Worm (Caenorhabditis elegans) whole organism, L2 larva: Measurements from ENCODE around the gene epic-2.

Experiments
- Y55F3AM.14 ChIP-seq: fragments of 200-800 bp; sonication (Bioruptor generic); optimal IDR thresholded peaks from 2 replicates; lab custom pipeline; 2018; ENCODE audit warnings: mild to moderate bottlenecking, missing genetic modification characterization, missing compliant biosample characterization
- ZK546.5 ChIP-seq: sonication (generic microtip); optimal IDR thresholded peaks from 2 replicates; lab custom pipeline; 2017; ENCODE audit warnings: missing biosample characterization, missing genetic modification characterization
- ama-1 ChIP-seq: fragments of 150-350 bp; optimal IDR thresholded peaks from 2 replicates; lab custom pipeline; 2018; ENCODE audit warnings: inconsistent platforms
- blmp-1 ChIP-seq: sonication (generic microtip); optimal IDR thresholded peaks from 2 replicates; lab custom pipeline; 2017; ENCODE audit warnings: missing genetic modification characterization, mild to moderate bottlenecking, missing compliant biosample characterization, antibody characterized with exemption, moderate library complexity; ENCODE audit not compliant: insufficient read depth
- ceh-16 ChIP-seq: fragments of 150-350 bp; optimal IDR thresholded peaks from 2 replicates; lab custom pipeline; 2014; ENCODE audit warnings: missing biosample characterization, missing genetic modification characterization
- ceh-82 ChIP-seq: fragments of 150-350 bp; optimal IDR thresholded peaks from 2 replicates; lab custom pipeline; 2014; ENCODE audit warnings: missing biosample characterization, missing genetic modification characterization
- dmd-4 ChIP-seq: sonication (generic microtip); optimal IDR thresholded peaks from 2 replicates; lab custom pipeline; 2017; ENCODE audit warnings: missing biosample characterization, missing genetic modification characterization
- elt-1 ChIP-seq: fragments of 150-350 bp; optimal IDR thresholded peaks from 2 replicates; lab custom pipeline; 2014; ENCODE audit warnings: missing biosample characterization, missing genetic modification characterization
- fos-1 ChIP-seq: fragments of 150-350 bp; optimal IDR thresholded peaks from 2 replicates; lab custom pipeline; 2014; ENCODE audit warnings: missing biosample characterization, missing genetic modification characterization
- lin-13 ChIP-seq: fragments of 150-350 bp; optimal IDR thresholded peaks from 2 replicates; lab custom pipeline; 2014; ENCODE audit warnings: missing biosample characterization, missing genetic modification reagents, missing genetic modification characterization
- lin-39 ChIP-seq: fragments of 150-350 bp; optimal IDR thresholded peaks from 2 replicates; lab custom pipeline; 2014; ENCODE audit warnings: missing biosample characterization, missing genetic modification reagents, missing genetic modification characterization
- mbf-1 ChIP-seq: sonication (generic microtip); optimal IDR thresholded peaks from 2 replicates; lab custom pipeline; 2017; ENCODE audit warnings: missing biosample characterization, missing genetic modification characterization
- nhr-11 ChIP-seq: fragments of 150-350 bp; optimal IDR thresholded peaks from 2 replicates; lab custom pipeline; 2014; ENCODE audit warnings: missing biosample characterization, missing genetic modification characterization
- nhr-12 ChIP-seq: fragments of 150-350 bp; optimal IDR thresholded peaks from 2 replicates; lab custom pipeline; 2014; ENCODE audit warnings: missing biosample characterization, missing genetic modification characterization
- nhr-21 ChIP-seq: fragments of 150-350 bp; optimal IDR thresholded peaks from 2 replicates; lab custom pipeline; 2014; ENCODE audit warnings: missing biosample characterization, missing genetic modification characterization
- nhr-23 ChIP-seq: fragments of 150-350 bp; optimal IDR thresholded peaks from 2 replicates; lab custom pipeline; 2014; ENCODE audit warnings: missing biosample characterization, missing genetic modification reagents, missing genetic modification characterization
- nhr-237 ChIP-seq: fragments of 150-350 bp; optimal IDR thresholded peaks from 2 replicates; lab custom pipeline; 2014; ENCODE audit warnings: missing biosample characterization, missing genetic modification characterization
- nhr-25 ChIP-seq: fragments of 150-350 bp; sonication (generic microtip); optimal IDR thresholded peaks from 3 replicates; lab custom pipeline; 2014; ENCODE audit warnings: missing biosample characterization, missing genetic modification characterization
- nhr-77 ChIP-seq: fragments of 150-350 bp; optimal IDR thresholded peaks from 2 replicates; lab custom pipeline; 2014; ENCODE audit warnings: missing biosample characterization, missing genetic modification characterization
- peb-1 ChIP-seq: fragments of 150-350 bp; optimal IDR thresholded peaks from 2 replicates; lab custom pipeline; 2014; ENCODE audit warnings: missing biosample characterization, missing genetic modification characterization
- sem-4 ChIP-seq: fragments of 150-350 bp; optimal IDR thresholded peaks from 2 replicates; lab custom pipeline; 2014; ENCODE audit warnings: missing biosample characterization, missing genetic modification reagents, missing genetic modification characterization
- sma-3 ChIP-seq: sonication (generic microtip); optimal IDR thresholded peaks from 2 replicates; lab custom pipeline; 2016; ENCODE audit warnings: missing genetic modification reagents, missing genetic modification characterization, missing compliant biosample characterization
- unc-55 ChIP-seq: fragments of 150-350 bp; sonication (generic microtip); optimal IDR thresholded peaks from 3 replicates; lab custom pipeline; 2014; ENCODE audit warnings: missing biosample characterization, missing genetic modification reagents, missing genetic modification characterization
- ztf-1 ChIP-seq: fragments of 200-800 bp; sonication (Bioruptor generic); conservative IDR thresholded peaks from 2 replicates; pipeline ENCODE4 v1.3.6; 2022; ENCODE audit warnings: missing genetic modification characterization, missing compliant biosample characterization
- ztf-11 ChIP-seq: sonication (generic microtip); optimal IDR thresholded peaks from 2 replicates; lab custom pipeline; 2017; ENCODE audit warnings: missing biosample characterization, missing genetic modification characterization
- ztf-4 ChIP-seq: fragments of 150-350 bp; optimal IDR thresholded peaks from 2 replicates; lab custom pipeline; 2014; ENCODE audit warnings: missing biosample characterization, missing genetic modification characterization

Gene epic-2

ce11 chrIV:1769074-1769473, 48.5 kb downstream of the epic-2 start:
- TF ChIP-seq peb-1 (no peak), nhr-77 (tag; lab: Kevin White, UChicago) (no peak), lin-39 (tag; lab: Kevin White, UChicago) (no peak), unc-55 (GFP tag; lab: Kevin White, UChicago) (no peak), ztf-11 (tag; lab: Kevin White, UChicago) (no peak), nhr-237 (no peak), sma-3 (GFP tag; lab: Kevin White, UChicago) (no peak), ama-1 (lab: Kevin White, UChicago) (no peak), ceh-82 (tag; lab: Kevin White, UChicago) (no peak), nhr-12 (tag; lab: Kevin White, UChicago) (no peak), ceh-16 (tag; lab: Kevin White, UChicago) (no peak), nhr-11 (tag; lab: Kevin White, UChicago) (no peak), lin-13 (GFP tag; lab: Kevin White, UChicago) (no peak), fos-1 (tag; lab: Kevin White, UChicago) (no peak), mbf-1 (tag; lab: Kevin White, UChicago) (no peak), nhr-21 (tag; lab: Kevin White, UChicago) (no peak), sem-4 (tag; lab: Kevin White, UChicago) (no peak)

ce11 chrIV:1771843-1772242, 51.3 kb downstream of the epic-2 start, which contains the start of gene Y41D4A.1:
TSS of gene Y41D4A.1 (plus strand) at chrIV:1772143.
- no peak for TF ChIP-seq blmp-1 (tag; lab: Kevin White, UChicago)
- no peak for TF ChIP-seq nhr-237
- no peak for TF ChIP-seq nhr-25 (tag; lab: Kevin White, UChicago)
- no peak for TF ChIP-seq dmd-4
- no peak for TF ChIP-seq nhr-11 (tag; lab: Kevin White, UChicago)
- no peak for TF ChIP-seq sem-4 (tag; lab: Kevin White, UChicago)
- TF ChIP-seq peb-1, result no peak
- TF ChIP-seq unc-55 (GFP tag; lab: Kevin White, UChicago), result no peak
- TF ChIP-seq elt-1 (tag; lab: Kevin White, UChicago), result no peak
- no peak for TF ChIP-seq ZK546.5 (tag; lab: Kevin White, UChicago)
- no peak for TF ChIP-seq ztf-4 (tag; lab: Kevin White, UChicago)
- TF ChIP-seq nhr-23, result no peak
- no peak for TF ChIP-seq nhr-21 (tag; lab: Kevin White, UChicago)
- TF ChIP-seq Y55F3AM.14, result no peak
- no peak for TF ChIP-seq ztf-1
